Worm (Caenorhabditis elegans): ENCODE results near the gene mec-10.

Gene mec-10

DNA sequence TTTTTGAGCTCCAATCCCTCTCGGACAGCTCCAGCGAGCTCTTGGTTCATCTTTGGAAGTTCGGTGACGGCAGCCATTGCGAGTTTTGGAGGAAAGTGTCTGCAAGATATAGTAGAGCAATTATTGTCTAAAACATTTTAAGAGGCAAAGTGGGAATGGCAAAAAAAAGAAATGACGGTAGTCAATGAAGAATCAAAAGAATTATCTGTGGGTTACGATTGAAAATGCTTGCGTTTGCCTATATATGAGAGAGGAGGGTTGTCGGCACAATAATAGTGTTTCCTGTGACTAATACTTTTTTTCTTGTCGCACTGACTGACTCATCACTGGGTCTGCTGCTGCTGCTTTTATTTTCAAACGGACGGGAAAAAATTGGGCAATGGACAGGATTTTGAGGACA lies 46.5 kb downstream of the mec-10 start, which contains the start of gene tth-1:
Gene tth-1 (minus strand): TSS at position 101 of the 400 bp plus-strand sequence.
- TF ChIP-seq nhr-23 (tag; optimal IDR thresholded peaks at IDR 0.05): no peak
- TF ChIP-seq ztf-1 (GFP tag; conservative IDR thresholded peaks at IDR 0.05): no peak
- TF ChIP-seq ama-1 (optimal IDR thresholded peaks at IDR 0.05): no peak
- TF ChIP-seq dmd-4 (tag; optimal IDR thresholded peaks at IDR 0.05): no peak
- no peak for TF ChIP-seq nhr-129 (tag; optimal IDR thresholded peaks at IDR 0.05)
- TF ChIP-seq sma-9 (GFP tag; optimal IDR thresholded peaks at IDR 0.05): no peak
- TF ChIP-seq sma-9 (tag; optimal IDR thresholded peaks at IDR 0.05): no peak
- no peak for TF ChIP-seq nhr-11 (tag; optimal IDR thresholded peaks at IDR 0.05)
- TF ChIP-seq sem-4 (tag; optimal IDR thresholded peaks at IDR 0.05): no peak
- TF ChIP-seq F13H6.1 (tag; optimal IDR thresholded peaks at IDR 0.05): no peak
- TF ChIP-seq ztf-11 (tag; optimal IDR thresholded peaks at IDR 0.05): no peak
- TF ChIP-seq mdl-1 (tag; optimal IDR thresholded peaks at IDR 0.05): no peak
- TF ChIP-seq lin-11 (tag; optimal IDR thresholded peaks at IDR 0.05): no peak
- no peak for TF ChIP-seq crh-2 (tag; optimal IDR thresholded peaks at IDR 0.05)
- no peak for TF ChIP-seq nhr-77 (tag; optimal IDR thresholded peaks at IDR 0.05)
- no peak for TF ChIP-seq unc-55 (GFP tag; optimal IDR thresholded peaks at IDR 0.05)
- TF ChIP-seq lin-13 (GFP tag; optimal IDR thresholded peaks at IDR 0.05): no peak

DNA sequence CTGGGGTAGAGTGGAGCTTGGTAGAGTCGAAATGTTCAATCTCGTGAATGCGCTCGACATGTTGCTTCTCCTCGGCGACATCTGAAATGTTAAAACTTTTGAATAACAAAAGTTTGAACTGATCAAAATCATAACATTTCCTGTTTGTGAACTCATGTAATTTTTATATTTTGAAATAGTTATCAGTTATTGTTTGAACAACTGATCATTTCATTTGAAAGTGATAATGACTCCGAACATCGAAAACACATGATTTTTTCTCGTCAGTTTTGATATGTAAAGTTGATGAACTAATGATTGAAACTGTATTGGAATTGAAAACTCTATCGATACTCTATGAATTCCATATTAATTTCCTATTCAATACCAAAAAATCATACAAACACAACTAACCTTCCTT lies 46.9 kb downstream of the mec-10 start:
- TF ChIP-seq lsy-2 (tag; optimal IDR thresholded peaks at IDR 0.05) (no peak), dmd-4 (tag; optimal IDR thresholded peaks at IDR 0.05) (no peak), alr-1 (tag; optimal IDR thresholded peaks at IDR 0.05) (no peak), nhr-77 (tag; optimal IDR thresholded peaks at IDR 0.05) (no peak), ztf-4 (tag; optimal IDR thresholded peaks at IDR 0.05) (no peak), F13H6.1 (tag; optimal IDR thresholded peaks at IDR 0.05) (no peak), ZK546.5 (tag; optimal IDR thresholded peaks at IDR 0.05) (no peak), C34F6.9 (tag; optimal IDR thresholded peaks at IDR 0.05) (no peak), skn-1 (tag; optimal IDR thresholded peaks at IDR 0.05) (no peak), aly-2 (tag; optimal IDR thresholded peaks at IDR 0.05) (no peak), R02D3.7 (tag; optimal IDR thresholded peaks at IDR 0.05) (no peak), ztf-11 (tag; optimal IDR thresholded peaks at IDR 0.05) (no peak), mbf-1 (tag; optimal IDR thresholded peaks at IDR 0.05) (no peak), unc-55 (GFP tag; optimal IDR thresholded peaks at IDR 0.05) (no peak), zag-1 (tag; optimal IDR thresholded peaks at IDR 0.05) (no peak), nhr-129 (tag; optimal IDR thresholded peaks at IDR 0.05) (no peak), nhr-21 (tag; optimal IDR thresholded peaks at IDR 0.05) (no peak), nhr-12 (tag; optimal IDR thresholded peaks at IDR 0.05) (no peak), Y55F3AM.14 (GFP tag; optimal IDR thresholded peaks at IDR 0.05) (no peak), gmeb-1 (tag; optimal IDR thresholded peaks at IDR 0.05) (no peak)

DNA sequence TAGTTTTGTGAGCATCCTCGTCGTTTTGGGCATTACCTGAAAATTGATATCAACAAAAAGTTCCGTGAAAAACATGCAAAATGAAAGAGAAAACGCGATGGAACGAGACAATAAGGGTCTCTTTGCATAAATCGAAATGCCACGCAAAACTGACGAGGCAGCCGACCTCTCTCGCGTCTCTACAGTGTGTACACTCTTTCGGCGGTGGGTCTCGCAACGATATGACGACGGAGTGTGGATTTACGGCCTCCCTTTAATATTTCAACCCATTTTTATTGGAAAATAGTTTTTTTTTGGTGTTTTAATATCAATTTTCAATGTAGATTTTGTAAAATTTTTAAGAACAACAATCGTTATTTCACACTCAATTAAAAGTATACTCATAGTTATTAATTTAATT lies 48.1 kb downstream of the mec-10 start, which contains the start of gene tag-123:
Gene tag-123 (minus strand): TSS at position 36 of the 400 bp plus-strand sequence.
- no peak for TF ChIP-seq dmd-4 (tag; optimal IDR thresholded peaks at IDR 0.05)
- no peak for TF ChIP-seq lin-39 (tag; optimal IDR thresholded peaks at IDR 0.05)
- TF ChIP-seq lin-11 (tag; optimal IDR thresholded peaks at IDR 0.05): peak; percentile 64
- TF ChIP-seq ama-1 (optimal IDR thresholded peaks at IDR 0.05): no peak
- TF ChIP-seq ZK546.5 (tag; optimal IDR thresholded peaks at IDR 0.05): no peak
- TF ChIP-seq egl-27 (tag; optimal IDR thresholded peaks at IDR 0.05): no peak
- TF ChIP-seq lin-13 (GFP tag; optimal IDR thresholded peaks at IDR 0.05): peak; percentile 66
- TF ChIP-seq peb-1 (tag; optimal IDR thresholded peaks at IDR 0.05): no peak
- peak; percentile 99 for TF ChIP-seq crh-2 (tag; optimal IDR thresholded peaks at IDR 0.05)
- TF ChIP-seq ztf-1 (GFP tag; conservative IDR thresholded peaks at IDR 0.05): no peak
- TF ChIP-seq elt-1 (tag; optimal IDR thresholded peaks at IDR 0.05): no peak
- TF ChIP-seq snpc-4 (tag; optimal IDR thresholded peaks at IDR 0.05): peak; percentile 62
- peak; percentile 50 for TF ChIP-seq sma-9 (GFP tag; optimal IDR thresholded peaks at IDR 0.05)
- TF ChIP-seq sma-9 (tag; optimal IDR thresholded peaks at IDR 0.05): no peak
- TF ChIP-seq nhr-6 (tag; optimal IDR thresholded peaks at IDR 0.05): no peak
- no peak for TF ChIP-seq nhr-77 (tag; optimal IDR thresholded peaks at IDR 0.05)
- TF ChIP-seq ztf-11 (tag; optimal IDR thresholded peaks at IDR 0.05): no peak
- TF ChIP-seq aly-2 (tag; optimal IDR thresholded peaks at IDR 0.05): no peak
- TF ChIP-seq Y55F3AM.14 (GFP tag; optimal IDR thresholded peaks at IDR 0.05): no peak
- TF ChIP-seq zag-1 (tag; optimal IDR thresholded peaks at IDR 0.05): no peak
- TF ChIP-seq unc-62 (GFP tag; optimal IDR thresholded peaks at IDR 0.05): no peak
- TF ChIP-seq lsy-2 (tag; optimal IDR thresholded peaks at IDR 0.05): peak in 1 of 2 experiments; percentile 73
- TF ChIP-seq F13H6.1 (tag; optimal IDR thresholded peaks at IDR 0.05): peak; percentile 32
- TF ChIP-seq nhr-10 (tag; optimal IDR thresholded peaks at IDR 0.05): no peak
- no peak for TF ChIP-seq nhr-12 (tag; optimal IDR thresholded peaks at IDR 0.05)
- TF ChIP-seq alr-1 (tag; optimal IDR thresholded peaks at IDR 0.05): no peak
- peak; percentile 70 for TF ChIP-seq unc-55 (GFP tag; optimal IDR thresholded peaks at IDR 0.05)
- TF ChIP-seq nhr-25 (tag; optimal IDR thresholded peaks at IDR 0.05): peak; percentile 33
- TF ChIP-seq nhr-237 (tag; optimal IDR thresholded peaks at IDR 0.05): no peak
- TF ChIP-seq unc-39 (tag; optimal IDR thresholded peaks at IDR 0.05): no peak
- peak; percentile 56 for TF ChIP-seq nhr-129 (tag; optimal IDR thresholded peaks at IDR 0.05)
- TF ChIP-seq elt-3 (tag; optimal IDR thresholded peaks at IDR 0.05): no peak
- peak; percentile 69 for TF ChIP-seq C34F6.9 (tag; optimal IDR thresholded peaks at IDR 0.05)
- peak; percentile 52 for TF ChIP-seq mab-5 (tag; optimal IDR thresholded peaks at IDR 0.05)
- TF ChIP-seq nhr-21 (tag; optimal IDR thresholded peaks at IDR 0.05): peak; percentile 49
- TF ChIP-seq nhr-11 (tag; optimal IDR thresholded peaks at IDR 0.05): no peak
- TF ChIP-seq skn-1 (tag; optimal IDR thresholded peaks at IDR 0.05): no peak
- no peak for TF ChIP-seq blmp-1 (tag; optimal IDR thresholded peaks at IDR 0.05; ENCODE audit: insufficient read depth)
- TF ChIP-seq mdl-1 (tag; optimal IDR thresholded peaks at IDR 0.05): no peak
- TF ChIP-seq gmeb-1 (tag; optimal IDR thresholded peaks at IDR 0.05): peak; percentile 56
- TF ChIP-seq ceh-82 (tag; optimal IDR thresholded peaks at IDR 0.05): no peak
- TF ChIP-seq R02D3.7 (tag; optimal IDR thresholded peaks at IDR 0.05): peak; percentile 77
- TF ChIP-seq mbf-1 (tag; optimal IDR thresholded peaks at IDR 0.05): no peak
- no peak for TF ChIP-seq ztf-4 (tag; optimal IDR thresholded peaks at IDR 0.05)
